Worm (Caenorhabditis elegans) whole organism, L3 larva: Measurements from ENCODE around the gene K03A1.4.

ENCODE experiments used
- ceh-82 ChIP-seq: fragments of 150-350 bp; optimal IDR thresholded peaks from 2 replicates; lab custom pipeline; 2014; ENCODE audit warnings: missing biosample characterization, missing genetic modification characterization
- ceh-9 ChIP-seq: sonication (generic microtip); optimal IDR thresholded peaks from 2 replicates; lab custom pipeline; 2018; ENCODE audit warnings: missing biosample characterization, missing genetic modification characterization
- eor-1 ChIP-seq, 2 experiments: fragments of 150-350 bp; optimal IDR thresholded peaks; 2 replicates each; lab custom pipeline; 2014 to 2018; ENCODE audit warnings: missing biosample characterization in 2 of 2, missing genetic modification characterization in 2 of 2
- fkh-10 ChIP-seq: sonication (generic microtip); optimal IDR thresholded peaks from 2 replicates; lab custom pipeline; 2017; ENCODE audit warnings: missing biosample characterization, missing genetic modification reagents, missing genetic modification characterization
- fkh-2 ChIP-seq: fragments of 150-350 bp; optimal IDR thresholded peaks from 2 replicates; lab custom pipeline; 2014; ENCODE audit warnings: missing biosample characterization, missing genetic modification reagents, missing genetic modification characterization
- nhr-11 ChIP-seq: fragments of 150-350 bp; optimal IDR thresholded peaks from 2 replicates; lab custom pipeline; 2014; ENCODE audit warnings: missing biosample characterization, missing genetic modification characterization
- nhr-23 ChIP-seq: fragments of 150-350 bp; optimal IDR thresholded peaks from 2 replicates; lab custom pipeline; 2014; ENCODE audit warnings: missing biosample characterization, missing genetic modification reagents, missing genetic modification characterization
- nhr-28 ChIP-seq: fragments of 150-350 bp; optimal IDR thresholded peaks from 2 replicates; lab custom pipeline; 2014; ENCODE audit warnings: missing biosample characterization, missing genetic modification characterization
- nhr-77 ChIP-seq: fragments of 150-350 bp; optimal IDR thresholded peaks from 2 replicates; lab custom pipeline; 2014; ENCODE audit warnings: missing biosample characterization, missing genetic modification characterization
- pha-4 ChIP-seq: fragments of 150-350 bp; optimal IDR thresholded peaks from 2 replicates; lab custom pipeline; 2014; ENCODE audit warnings: missing biosample characterization, missing genetic modification reagents, missing genetic modification characterization
- snpc-4 ChIP-seq: fragments of 150-350 bp; optimal IDR thresholded peaks from 2 replicates; lab custom pipeline; 2014; ENCODE audit warnings: missing biosample characterization, missing genetic modification characterization
- unc-62 ChIP-seq: fragments of 150-350 bp; sonication (generic microtip); optimal IDR thresholded peaks from 4 replicates; lab custom pipeline; 2014; ENCODE audit warnings: missing biosample characterization, missing genetic modification reagents, missing genetic modification characterization
- zag-1 ChIP-seq: fragments of 150-350 bp; optimal IDR thresholded peaks from 2 replicates; lab custom pipeline; 2014; ENCODE audit warnings: missing biosample characterization, missing genetic modification characterization
- ztf-11 ChIP-seq: fragments of 150-350 bp; optimal IDR thresholded peaks from 2 replicates; lab custom pipeline; 2014; ENCODE audit warnings: missing biosample characterization, missing genetic modification characterization

DNA sequence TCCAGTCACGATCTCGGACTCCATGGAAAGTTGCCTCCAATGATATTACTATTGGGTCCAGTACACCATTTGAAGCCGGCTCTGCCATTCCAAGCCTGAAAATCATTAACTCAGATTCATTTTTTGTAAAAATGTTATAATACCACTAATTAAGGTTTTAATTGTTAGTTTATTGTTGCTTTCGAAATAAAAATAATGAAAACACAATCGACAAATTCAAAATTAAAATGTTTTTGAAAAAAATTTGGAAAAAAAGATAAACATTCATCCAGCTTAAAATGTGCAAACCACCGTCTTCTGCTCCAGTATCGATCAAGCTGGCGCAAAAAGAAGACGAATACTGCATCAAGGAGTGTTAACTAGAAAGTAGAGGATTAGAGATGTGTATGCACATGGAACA, 41.7 kb downstream of the K03A1.4 start, which contains the start of gene F46H5.5:
- no peak for TF ChIP-seq nhr-11 (tag; lab: Kevin White, UChicago)
- TF ChIP-seq pha-4 (tag; lab: Kevin White, UChicago): no peak
- TF ChIP-seq zag-1 (tag; lab: Kevin White, UChicago): no peak
- no peak for TF ChIP-seq nhr-77 (tag; lab: Kevin White, UChicago)
- no peak for TF ChIP-seq unc-62 (GFP tag; lab: Kevin White, UChicago)
- TF ChIP-seq eor-1 (tag; optimal IDR thresholded peaks at IDR 0.05; lab: Kevin White, UChicago): no peak
- TF ChIP-seq ztf-11 (tag; lab: Kevin White, UChicago): no peak
- no peak for TF ChIP-seq nhr-28 (tag; lab: Kevin White, UChicago)
- no peak for TF ChIP-seq nhr-23 (tag; lab: Kevin White, UChicago)
- no peak for TF ChIP-seq snpc-4
- TF ChIP-seq fkh-2 (tag; lab: Kevin White, UChicago): no peak
- TF ChIP-seq fkh-10 (GFP tag; lab: Kevin White, UChicago): no peak
- TF ChIP-seq ceh-82 (tag; lab: Kevin White, UChicago): no peak
- TF ChIP-seq ceh-9 (tag; lab: Kevin White, UChicago): no peak
